Fruit fly (Drosophila melanogaster): ENCODE data around the gene CG8034.
A peak's percentile ranks its signal among the peaks of the same experiment; 100 is the strongest.

- TF ChIP-seq cnc (optimal IDR thresholded peaks at IDR 0.05) (no peak), toe (GFP tag; optimal IDR thresholded peaks at IDR 0.05) (no peak), tj (GFP tag; optimal IDR thresholded peaks at IDR 0.05) (peak; percentile 97), pad (GFP tag; optimal IDR thresholded peaks at IDR 0.05) (peak; percentile 34), kay (GFP tag; ENCODE audit: borderline replicate concordance) (no peak), CG14711 (tag; optimal IDR thresholded peaks at IDR 0.05) (no peak), CG33017 (tag; optimal IDR thresholded peaks at IDR 0.05) (no peak), CG12768 (GFP tag; optimal IDR thresholded peaks at IDR 0.05) (no peak), bab1 (GFP tag; optimal IDR thresholded peaks at IDR 0.05) (peak; percentile 44), ovo (GFP tag; optimal IDR thresholded peaks at IDR 0.05) (no peak), cic (GFP tag; optimal IDR thresholded peaks at IDR 0.05) (peak; percentile 32), Clk (GFP tag; optimal IDR thresholded peaks at IDR 0.05) (no peak), Mnt (GFP tag; optimal IDR thresholded peaks at IDR 0.05) (peak; percentile 95)
These were observed 29.4 kb downstream of the CG8034 start, which contains the start of gene CG8010 for dm6 chrX:19268484-19269068.
